Fruit fly (Drosophila melanogaster) whole organism: ENCODE measurements around the gene arx.

ENCODE experiments used
- CG8478 ChIP-seq: fragments of >200 bp; optimal IDR thresholded peaks from 2 replicates; lab custom pipeline; 2018; ENCODE audit warnings: inconsistent platforms
- Dll ChIP-seq: fragments of >200 bp; optimal IDR thresholded peaks from 2 replicates; lab custom pipeline; 2017
- pan ChIP-seq: fragments of >200 bp; optimal IDR thresholded peaks from 2 replicates; lab custom pipeline; 2017
- psq ChIP-seq: fragments of >200 bp; optimal IDR thresholded peaks from 2 replicates; lab custom pipeline; 2017
- usp ChIP-seq: fragments of >200 bp; optimal IDR thresholded peaks from 2 replicates; lab custom pipeline; 2017; ENCODE audit warnings: missing biosample characterization, missing genetic modification characterization, mixed read lengths

- TF ChIP-seq CG8478 (no peak), usp (no peak), pan (lab: Kevin White, UChicago) (no peak), psq (lab: Kevin White, UChicago) (no peak), Dll (lab: Kevin White, UChicago) (no peak)
Measured at dm6 chr3L:18863327-18863726, 38.0 kb downstream of the arx start, which contains the start of gene CG6865.
